Worm (Caenorhabditis elegans): ENCODE measurements around the gene srj-8.

ce11 chrV:3297764-3298163, 50.1 kb downstream of the srj-8 start, which contains the start of gene srx-122:
- TF ChIP-seq dve-1 (tag; optimal IDR thresholded peaks at IDR 0.05), result no peak
- TF ChIP-seq F13H6.1 (tag; optimal IDR thresholded peaks at IDR 0.05), result no peak
- TF ChIP-seq pha-4 (tag; optimal IDR thresholded peaks at IDR 0.05), result no peak
- TF ChIP-seq ama-1 (optimal IDR thresholded peaks at IDR 0.05), result no peak
- TF ChIP-seq hlh-30 (tag; optimal IDR thresholded peaks at IDR 0.05; ENCODE audit: insufficient read depth), result no peak
- no peak for TF ChIP-seq che-1 (tag; optimal IDR thresholded peaks at IDR 0.05)
- no peak for TF ChIP-seq ceh-6 (GFP tag; optimal IDR thresholded peaks at IDR 0.05)
- TF ChIP-seq fkh-10 (GFP tag; optimal IDR thresholded peaks at IDR 0.05), result no peak
- TF ChIP-seq rnt-1 (tag; optimal IDR thresholded peaks at IDR 0.05), result no peak
